Worm (Caenorhabditis elegans) whole organism, L4/young adult: ENCODE measurements around the gene fre-1.

Experiments used
- W03F9.2 ChIP-seq: fragments of 150-350 bp; optimal IDR thresholded peaks from 2 replicates; lab custom pipeline; 2014; ENCODE audit warnings: missing biosample characterization, missing genetic modification characterization
- dao-5 ChIP-seq: sonication (generic microtip); optimal IDR thresholded peaks from 2 replicates; lab custom pipeline; 2016; ENCODE audit warnings: missing genotype, missing genetic modification characterization, moderate library complexity, missing compliant biosample characterization
- him-1 ChIP-seq: sonication (generic microtip); optimal IDR thresholded peaks from 2 replicates; lab custom pipeline; 2016; ENCODE audit warnings: missing genotype, missing genetic modification reagents, missing genetic modification characterization, missing compliant biosample characterization

ce11 chrV:20068389-20068788 lies 19.1 kb downstream of the fre-1 start:
- no peak for TF ChIP-seq dao-5
- no peak for TF ChIP-seq him-1 (tag; lab: Kevin White, UChicago)
- no peak for TF ChIP-seq W03F9.2 (tag; lab: Kevin White, UChicago)
